Worm (Caenorhabditis elegans) whole organism, early embryonic: Measurements from ENCODE around the gene ldp-1.

Source experiments
- ceh-36 ChIP-seq: sonication (generic microtip); optimal IDR thresholded peaks from 2 replicates; lab custom pipeline; 2016; ENCODE audit warnings: missing genetic modification characterization, inconsistent platforms, missing compliant biosample characterization
- pes-1 ChIP-seq: fragments of 200-800 bp; sonication (Bioruptor generic); IDR thresholded peaks from 2 replicates; pipeline ENCODE4 v1.3.6; 2022; ENCODE audit warnings: missing genetic modification reagents, missing genetic modification characterization, missing compliant biosample characterization

ce11 chrV:2149432-2149831, 22.1 kb downstream of the ldp-1 start, which contains the start of gene C45H4.21:
- TF ChIP-seq pes-1 (GFP tag; lab: Robert Waterston, UW) (no peak), ceh-36 (no peak)
